Worm (Caenorhabditis elegans): ENCODE results near the gene C15H11.11.

C15H11.11 gene

ce11 chrV:14426013-14426412 lies 10.7 kb downstream of the C15H11.11 start:
- TF ChIP-seq nhr-10 (tag; optimal IDR thresholded peaks at IDR 0.05): no peak

DNA sequence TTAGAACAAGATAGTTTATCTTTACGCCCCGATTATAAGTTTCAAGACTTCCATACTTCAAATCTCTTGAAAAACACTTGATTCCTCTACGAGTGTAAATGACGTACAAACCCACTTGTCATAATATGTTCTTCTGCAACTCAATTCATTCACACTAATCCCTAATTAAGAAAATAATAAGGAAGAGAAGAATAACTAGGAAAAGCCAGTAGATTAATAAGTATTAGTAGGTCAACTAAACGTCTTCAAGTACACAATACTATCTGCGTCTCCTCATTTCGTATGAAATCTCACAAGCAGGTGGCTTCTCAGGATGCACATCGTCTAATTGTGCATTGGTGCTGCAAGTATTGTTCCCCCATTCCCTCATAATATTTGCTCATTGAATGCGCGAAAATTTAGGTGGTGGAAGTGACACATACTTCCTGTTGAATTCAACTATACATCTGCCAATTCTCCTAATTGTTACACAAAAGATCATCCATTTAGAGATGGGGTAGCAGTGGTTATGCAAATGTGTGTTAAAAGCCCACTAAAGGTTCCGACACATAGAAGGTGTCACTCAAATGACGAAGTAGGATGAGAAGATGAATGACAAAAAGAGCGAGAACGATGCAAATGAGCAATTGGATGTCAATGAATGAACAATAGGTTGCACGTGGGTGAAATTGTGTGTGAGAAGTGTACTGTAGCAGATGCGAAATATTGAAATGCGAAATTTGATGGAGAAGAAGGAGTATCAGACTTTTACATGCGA lies 11.9 kb downstream of the C15H11.11 start:
- TF ChIP-seq lin-13 (GFP tag; optimal IDR thresholded peaks at IDR 0.05) (no peak), nhr-77 (tag; optimal IDR thresholded peaks at IDR 0.05) (no peak), zag-1 (tag; optimal IDR thresholded peaks at IDR 0.05) (no peak), nhr-237 (tag; optimal IDR thresholded peaks at IDR 0.05) (no peak)

ce11 chrV:14428865-14429264 lies 13.6 kb downstream of the C15H11.11 start, which contains the start of gene F23B12.1:
TSS of gene F23B12.1 (plus strand) at chrV:14429165.
- TF ChIP-seq peb-1 (tag; optimal IDR thresholded peaks at IDR 0.05): no peak
- TF ChIP-seq nhr-129 (tag; optimal IDR thresholded peaks at IDR 0.05): no peak
- TF ChIP-seq elt-1 (tag; optimal IDR thresholded peaks at IDR 0.05): no peak
- no peak for TF ChIP-seq egl-27 (tag; optimal IDR thresholded peaks at IDR 0.05)
- no peak for TF ChIP-seq ztf-4 (tag; optimal IDR thresholded peaks at IDR 0.05)
- TF ChIP-seq aly-2 (tag; optimal IDR thresholded peaks at IDR 0.05): no peak
- no peak for TF ChIP-seq ztf-11 (tag; optimal IDR thresholded peaks at IDR 0.05)
- TF ChIP-seq mab-5 (tag; optimal IDR thresholded peaks at IDR 0.05): no peak
- TF ChIP-seq dmd-4 (tag; optimal IDR thresholded peaks at IDR 0.05): no peak
- no peak for TF ChIP-seq sma-3 (GFP tag; optimal IDR thresholded peaks at IDR 0.05)
- no peak for TF ChIP-seq ZK546.5 (tag; optimal IDR thresholded peaks at IDR 0.05)
- no peak for TF ChIP-seq mbf-1 (tag; optimal IDR thresholded peaks at IDR 0.05)
- TF ChIP-seq sem-4 (tag; optimal IDR thresholded peaks at IDR 0.05): no peak

DNA sequence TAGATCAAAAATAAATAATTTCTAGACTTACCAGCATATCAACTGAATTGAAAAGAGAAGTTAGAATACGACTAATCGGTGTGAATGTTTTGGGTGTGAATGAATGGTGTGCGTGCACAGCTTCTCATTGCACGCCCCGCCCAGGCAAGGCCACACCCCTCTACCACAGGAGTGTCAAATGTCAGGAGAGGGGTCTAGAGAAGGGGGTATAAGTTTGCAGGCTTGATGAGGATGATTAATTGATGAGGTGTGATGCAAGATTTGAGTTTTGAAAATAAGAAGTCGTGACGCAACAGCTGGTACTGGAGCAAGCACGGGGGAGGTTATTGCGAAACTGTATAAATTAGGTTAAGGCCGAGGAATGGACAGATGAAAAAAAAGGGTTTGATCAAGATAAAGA lies 17.0 kb downstream of the C15H11.11 start, which contains the start of gene egl-1:
Gene egl-1 (minus strand): TSS at position 101 of the 400 bp plus-strand sequence.
- TF ChIP-seq ama-1 (optimal IDR thresholded peaks at IDR 0.05) (no peak), lsy-2 (tag; optimal IDR thresholded peaks at IDR 0.05) (no peak), skn-1 (tag; optimal IDR thresholded peaks at IDR 0.05) (no peak), mdl-1 (tag; optimal IDR thresholded peaks at IDR 0.05) (no peak), unc-39 (tag; optimal IDR thresholded peaks at IDR 0.05) (no peak), alr-1 (tag; optimal IDR thresholded peaks at IDR 0.05) (no peak), nhr-129 (tag; optimal IDR thresholded peaks at IDR 0.05) (no peak), elt-1 (tag; optimal IDR thresholded peaks at IDR 0.05) (no peak), nhr-237 (tag; optimal IDR thresholded peaks at IDR 0.05) (no peak), nhr-25 (tag; optimal IDR thresholded peaks at IDR 0.05) (no peak), dmd-4 (tag; optimal IDR thresholded peaks at IDR 0.05) (no peak), sem-4 (tag; optimal IDR thresholded peaks at IDR 0.05) (no peak), ztf-4 (tag; optimal IDR thresholded peaks at IDR 0.05) (no peak), ztf-1 (GFP tag; conservative IDR thresholded peaks at IDR 0.05) (no peak), ZK546.5 (tag; optimal IDR thresholded peaks at IDR 0.05) (no peak)

ce11 chrV:14433584-14433983 lies 18.3 kb downstream of the C15H11.11 start:
- TF ChIP-seq nhr-12 (tag; optimal IDR thresholded peaks at IDR 0.05) (no peak), nhr-11 (tag; optimal IDR thresholded peaks at IDR 0.05) (no peak), fos-1 (tag; optimal IDR thresholded peaks at IDR 0.05) (no peak), nhr-23 (tag; optimal IDR thresholded peaks at IDR 0.05) (no peak), zag-1 (tag; optimal IDR thresholded peaks at IDR 0.05) (no peak)

DNA sequence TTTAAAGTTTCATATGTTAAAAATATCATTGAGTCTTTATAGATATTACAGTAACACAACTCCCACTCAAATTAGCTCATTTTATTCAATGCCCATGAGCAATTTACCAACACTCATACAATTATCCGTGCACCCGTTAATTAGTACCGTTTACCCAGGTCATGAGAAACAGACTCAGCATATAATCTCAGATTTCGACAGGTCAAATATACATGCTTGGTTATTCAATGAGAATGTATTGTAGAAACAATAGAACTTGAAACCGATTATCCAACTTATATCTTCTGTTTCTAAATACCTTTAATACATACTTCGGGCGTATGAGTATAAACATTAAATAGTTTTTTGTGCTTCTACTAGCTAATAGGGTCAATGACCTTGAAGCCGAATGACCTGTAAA lies 20.9 kb downstream of the C15H11.11 start:
- TF ChIP-seq aly-2 (tag; optimal IDR thresholded peaks at IDR 0.05) (no peak), ztf-11 (tag; optimal IDR thresholded peaks at IDR 0.05) (no peak), ztf-4 (tag; optimal IDR thresholded peaks at IDR 0.05) (no peak), sma-3 (GFP tag; optimal IDR thresholded peaks at IDR 0.05) (no peak), nhr-25 (tag; optimal IDR thresholded peaks at IDR 0.05) (no peak), unc-55 (GFP tag; optimal IDR thresholded peaks at IDR 0.05) (no peak), nhr-21 (tag; optimal IDR thresholded peaks at IDR 0.05) (no peak)

Data from whole organism, L2 larva.